Worm (Caenorhabditis elegans): Measurements from ENCODE around the gene elo-8.
A peak's percentile ranks its signal among the peaks of the same experiment; 100 is the strongest.

Gene elo-8

DNA sequence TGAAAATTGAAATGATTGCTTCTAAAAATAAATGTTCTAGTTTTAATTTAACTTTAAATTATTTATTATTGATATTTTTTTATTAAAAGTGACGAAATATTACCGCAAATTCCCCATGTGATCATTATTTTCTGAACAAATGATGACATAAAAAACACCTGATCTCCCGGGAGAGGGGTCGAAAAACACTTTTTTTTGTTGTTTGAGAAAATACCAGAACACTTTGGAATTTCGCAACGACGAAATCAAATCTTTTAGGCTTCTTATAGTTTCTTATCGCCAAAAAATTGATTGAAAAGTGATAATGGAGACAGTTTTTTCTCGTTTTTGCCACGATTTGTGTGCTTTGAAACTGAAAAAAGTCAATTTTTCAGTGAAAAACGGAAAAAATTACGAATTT, 12.5 kb upstream of the elo-8 start:
- TF ChIP-seq pag-3 (tag; optimal IDR thresholded peaks at IDR 0.05; ENCODE audit: borderline replicate concordance): no peak
- no peak for TF ChIP-seq elt-4 (tag; optimal IDR thresholded peaks at IDR 0.05)
- TF ChIP-seq zip-5 (tag; optimal IDR thresholded peaks at IDR 0.05): no peak
- TF ChIP-seq ets-4 (tag; optimal IDR thresholded peaks at IDR 0.05): no peak

DNA sequence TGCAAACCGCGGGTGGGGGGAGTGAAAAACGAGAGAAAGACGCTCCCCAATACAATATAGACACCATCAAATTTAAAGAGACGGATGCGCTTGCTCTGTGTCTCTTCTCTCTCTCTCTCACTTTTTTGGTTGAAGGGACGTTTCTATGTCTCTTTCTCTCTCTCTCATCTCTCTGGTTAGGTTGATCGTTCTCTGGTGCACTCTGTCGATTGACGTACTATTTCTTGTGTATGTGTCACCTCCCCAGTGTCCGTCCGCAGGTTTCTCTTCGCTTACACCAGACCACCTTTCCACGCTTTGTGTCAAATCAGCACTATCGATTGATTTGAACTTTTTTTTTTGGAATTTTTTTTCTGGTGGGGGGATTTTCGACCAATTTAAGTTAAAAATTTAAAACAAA, 11.6 kb upstream of the elo-8 start:
- TF ChIP-seq hlh-8 (tag; optimal IDR thresholded peaks at IDR 0.05) (peak; percentile 14), F13H6.1 (tag; optimal IDR thresholded peaks at IDR 0.05) (no peak), C38D4.7 (GFP tag; optimal IDR thresholded peaks at IDR 0.05) (no peak), ets-4 (tag; optimal IDR thresholded peaks at IDR 0.05) (no peak), dve-1 (tag; optimal IDR thresholded peaks at IDR 0.05) (peak; percentile 61), ceh-34 (tag; optimal IDR thresholded peaks at IDR 0.05) (peak; percentile 37), pax-1 (tag; optimal IDR thresholded peaks at IDR 0.05) (peak; percentile 38), unc-42 (tag; optimal IDR thresholded peaks at IDR 0.05) (peak; percentile 27), unc-55 (GFP tag; optimal IDR thresholded peaks at IDR 0.05) (peak; percentile 81), madf-2 (tag; optimal IDR thresholded peaks at IDR 0.05) (peak; percentile 14), ceh-14 (tag; optimal IDR thresholded peaks at IDR 0.05) (peak; percentile 6), ceh-19 (GFP tag; optimal IDR thresholded peaks at IDR 0.05) (no peak), hlh-30 (tag; optimal IDR thresholded peaks at IDR 0.05; ENCODE audit: insufficient read depth) (peak; percentile 46), tbx-2 (tag; optimal IDR thresholded peaks at IDR 0.05) (peak; percentile 56), ceh-18 (tag; optimal IDR thresholded peaks at IDR 0.05) (peak; percentile 76), nfya-1 (tag; optimal IDR thresholded peaks at IDR 0.05) (peak; percentile 82), ceh-6 (GFP tag; optimal IDR thresholded peaks at IDR 0.05) (no peak), T23F11.4 (GFP tag; optimal IDR thresholded peaks at IDR 0.05) (no peak), rnt-1 (tag; optimal IDR thresholded peaks at IDR 0.05) (peak; percentile 60), ceh-31 (tag; optimal IDR thresholded peaks at IDR 0.05) (peak; percentile 76)

DNA sequence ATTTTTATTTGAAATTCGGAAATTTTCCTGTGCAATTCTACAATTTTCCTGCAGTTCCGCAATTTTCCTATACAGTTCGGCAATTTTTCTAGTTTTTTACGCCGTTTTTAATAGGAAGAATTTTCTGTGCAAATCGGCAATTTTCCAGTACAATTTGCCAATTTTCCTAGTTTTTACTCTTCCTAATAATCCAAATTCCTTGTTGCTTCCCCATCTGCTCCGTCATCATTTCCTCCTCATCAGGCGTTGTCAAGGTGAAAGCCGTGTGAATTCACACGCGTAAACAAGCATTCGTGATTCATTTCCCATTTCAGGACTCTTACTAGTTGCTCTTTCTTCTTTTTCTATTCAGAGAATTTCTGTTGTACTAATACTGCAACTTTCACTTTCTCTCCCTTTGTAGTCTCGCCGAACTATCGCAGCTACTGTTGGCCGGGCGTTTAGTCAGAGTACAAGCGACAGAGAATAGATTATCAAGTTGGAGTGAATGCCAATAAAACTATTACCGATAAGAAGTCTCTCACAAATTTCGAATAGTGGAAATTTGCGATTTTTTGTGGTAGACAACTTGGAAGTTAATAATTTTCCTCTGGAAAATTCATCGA, 9.8 kb upstream of the elo-8 start:
- TF ChIP-seq sox-2 (GFP tag; IDR thresholded peaks at IDR 0.05) (no peak), gmeb-2 (tag; optimal IDR thresholded peaks at IDR 0.05) (no peak)

DNA sequence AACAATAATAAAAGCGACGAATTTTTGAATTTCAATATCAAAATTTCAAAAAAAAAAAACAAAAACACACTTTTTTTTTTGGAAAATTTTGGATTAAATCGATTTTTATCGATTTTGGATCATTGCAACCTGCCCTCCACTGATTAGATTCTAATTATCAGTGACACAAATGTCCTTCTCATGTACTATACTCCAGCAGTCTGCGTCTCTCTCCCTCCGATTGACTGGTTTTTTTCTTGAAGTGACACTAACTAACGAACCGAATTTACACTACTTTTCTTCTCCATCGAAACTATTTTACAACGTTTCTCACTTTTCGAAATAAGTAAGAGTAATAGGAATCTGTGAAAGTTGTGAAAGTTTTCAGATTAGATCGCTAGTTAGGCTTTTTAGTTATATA, 8.9 kb upstream of the elo-8 start:
- TF ChIP-seq ceh-48 (tag; optimal IDR thresholded peaks at IDR 0.05): no peak
- no peak for TF ChIP-seq ceh-6 (GFP tag; optimal IDR thresholded peaks at IDR 0.05)
- TF ChIP-seq elt-2 (tag; optimal IDR thresholded peaks at IDR 0.05): peak; percentile 51

DNA sequence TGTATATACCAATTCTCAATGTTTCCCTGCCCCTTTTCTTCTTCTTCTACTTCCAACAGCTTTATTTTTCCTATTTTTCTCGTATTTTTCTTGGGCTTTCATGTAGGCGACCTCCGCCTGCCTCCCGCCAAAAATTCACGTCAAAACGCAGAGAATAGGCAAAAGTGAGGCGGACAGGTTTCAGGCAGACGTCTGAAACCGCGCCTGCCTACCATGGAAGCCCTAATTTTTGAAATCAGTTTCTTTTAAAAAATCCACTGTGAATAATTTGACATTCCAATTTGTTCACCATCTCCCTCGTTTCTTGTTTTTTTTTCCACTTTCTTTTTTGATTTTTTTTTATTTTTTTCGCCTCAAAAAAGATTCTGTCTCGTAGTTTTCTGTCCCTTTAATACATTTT, 6.9 kb upstream of the elo-8 start:
- TF ChIP-seq elt-4 (tag; optimal IDR thresholded peaks at IDR 0.05): no peak
- no peak for TF ChIP-seq hlh-6 (tag; optimal IDR thresholded peaks at IDR 0.05)
- no peak for TF ChIP-seq pat-9 (tag; optimal IDR thresholded peaks at IDR 0.05)
- no peak for TF ChIP-seq rnt-1 (tag; optimal IDR thresholded peaks at IDR 0.05)
- no peak for TF ChIP-seq T23F11.4 (GFP tag; optimal IDR thresholded peaks at IDR 0.05)
- no peak for TF ChIP-seq lin-11 (tag; optimal IDR thresholded peaks at IDR 0.05)

DNA sequence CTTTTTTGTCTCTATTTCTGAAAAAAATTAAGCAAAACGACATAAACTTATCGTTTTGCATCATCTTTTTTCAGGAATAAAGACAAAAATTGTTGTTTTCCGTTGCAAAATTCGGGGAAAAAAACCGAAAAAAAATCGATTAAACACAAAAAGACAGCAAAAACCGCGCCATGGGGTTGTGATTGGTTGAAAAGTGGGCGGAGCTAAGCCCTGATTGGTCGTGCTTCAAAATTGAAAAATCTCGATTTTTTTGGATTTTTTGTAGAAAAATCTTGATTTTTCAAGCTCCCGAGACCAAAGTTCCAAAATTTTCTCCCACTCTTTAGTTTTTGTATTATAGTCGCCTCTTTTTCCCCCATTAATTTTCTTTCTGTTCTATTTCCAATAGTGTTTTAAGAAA, 6.4 kb upstream of the elo-8 start:
- TF ChIP-seq nfya-1 (tag; optimal IDR thresholded peaks at IDR 0.05): peak; percentile 82
- TF ChIP-seq ceh-6 (GFP tag; optimal IDR thresholded peaks at IDR 0.05): no peak
- TF ChIP-seq fkh-6 (tag; optimal IDR thresholded peaks at IDR 0.05): no peak
- no peak for TF ChIP-seq elt-4 (tag; optimal IDR thresholded peaks at IDR 0.05)
- TF ChIP-seq lin-11 (tag; optimal IDR thresholded peaks at IDR 0.05): no peak
